Worm (Caenorhabditis elegans) whole organism, L2 larva: ENCODE data around the gene pfn-3.
A peak's percentile ranks its signal among the peaks of the same experiment; 100 is the strongest.

ENCODE experiments used
- F13H6.1 ChIP-seq: sonication (generic microtip); optimal IDR thresholded peaks from 2 replicates; lab custom pipeline; 2016; ENCODE audit warnings: missing genetic modification characterization, missing compliant biosample characterization
- R02D3.7 ChIP-seq: fragments of 150-350 bp; optimal IDR thresholded peaks from 2 replicates; lab custom pipeline; 2014; ENCODE audit warnings: missing biosample characterization, missing genetic modification characterization
- alr-1 ChIP-seq: fragments of 150-350 bp; optimal IDR thresholded peaks from 2 replicates; lab custom pipeline; 2014; ENCODE audit warnings: missing biosample characterization, missing genetic modification characterization
- aly-2 ChIP-seq: fragments of 150-350 bp; optimal IDR thresholded peaks from 2 replicates; lab custom pipeline; 2014; ENCODE audit warnings: missing biosample characterization, missing genetic modification characterization
- ama-1 ChIP-seq: fragments of 150-350 bp; optimal IDR thresholded peaks from 2 replicates; lab custom pipeline; 2018; ENCODE audit warnings: inconsistent platforms
- ceh-82 ChIP-seq: fragments of 150-350 bp; optimal IDR thresholded peaks from 2 replicates; lab custom pipeline; 2014; ENCODE audit warnings: missing biosample characterization, missing genetic modification characterization
- elt-1 ChIP-seq: fragments of 150-350 bp; optimal IDR thresholded peaks from 2 replicates; lab custom pipeline; 2014; ENCODE audit warnings: missing biosample characterization, missing genetic modification characterization
- mab-5 ChIP-seq: fragments of 150-350 bp; optimal IDR thresholded peaks from 2 replicates; lab custom pipeline; 2014; ENCODE audit warnings: missing biosample characterization, missing genetic modification characterization
- nhr-10 ChIP-seq: sonication (generic microtip); optimal IDR thresholded peaks from 2 replicates; lab custom pipeline; 2017; ENCODE audit warnings: missing biosample characterization, missing genetic modification characterization
- nhr-12 ChIP-seq: fragments of 150-350 bp; optimal IDR thresholded peaks from 2 replicates; lab custom pipeline; 2014; ENCODE audit warnings: missing biosample characterization, missing genetic modification characterization
- snpc-4 ChIP-seq: fragments of 150-350 bp; optimal IDR thresholded peaks from 2 replicates; lab custom pipeline; 2014; ENCODE audit warnings: missing biosample characterization, missing genetic modification characterization
- unc-62 ChIP-seq: fragments of 150-350 bp; optimal IDR thresholded peaks from 2 replicates; lab custom pipeline; 2014; ENCODE audit warnings: missing biosample characterization, missing genetic modification reagents, missing genetic modification characterization

DNA sequence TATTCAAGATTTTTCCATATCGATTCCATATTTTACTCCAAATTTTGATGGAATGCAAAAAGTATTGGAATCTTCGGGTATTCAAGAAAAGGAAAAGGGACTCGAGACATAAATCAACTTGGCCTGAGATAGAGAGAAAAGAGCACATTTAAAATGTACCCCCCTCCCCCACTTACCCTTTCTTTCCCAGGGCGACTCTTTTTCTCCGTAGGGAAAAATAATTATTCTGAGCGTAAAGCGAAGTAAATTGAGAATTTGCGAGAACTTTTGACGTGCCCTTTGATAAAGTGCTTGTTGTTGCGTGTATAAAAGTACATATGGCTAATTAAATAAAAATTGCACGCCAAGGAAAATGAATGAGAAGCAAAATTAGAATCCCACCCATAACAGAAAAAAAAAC lies 19.7 kb downstream of the pfn-3 start:
- TF ChIP-seq snpc-4 (tag; lab: Kevin White, UChicago) (no peak), unc-62 (no peak), R02D3.7 (tag; lab: Kevin White, UChicago) (no peak), aly-2 (tag; lab: Kevin White, UChicago) (no peak), F13H6.1 (tag; lab: Kevin White, UChicago) (no peak), alr-1 (tag; lab: Kevin White, UChicago) (no peak), ceh-82 (tag; lab: Kevin White, UChicago) (no peak), ama-1 (lab: Kevin White, UChicago) (no peak), nhr-12 (no peak), nhr-10 (tag; lab: Kevin White, UChicago) (no peak), mab-5 (tag; lab: Kevin White, UChicago) (peak; percentile 79), elt-1 (tag; lab: Kevin White, UChicago) (no peak)
